Worm (Caenorhabditis elegans): Measurements from ENCODE around the gene srd-64.

The srd-64 gene

DNA sequence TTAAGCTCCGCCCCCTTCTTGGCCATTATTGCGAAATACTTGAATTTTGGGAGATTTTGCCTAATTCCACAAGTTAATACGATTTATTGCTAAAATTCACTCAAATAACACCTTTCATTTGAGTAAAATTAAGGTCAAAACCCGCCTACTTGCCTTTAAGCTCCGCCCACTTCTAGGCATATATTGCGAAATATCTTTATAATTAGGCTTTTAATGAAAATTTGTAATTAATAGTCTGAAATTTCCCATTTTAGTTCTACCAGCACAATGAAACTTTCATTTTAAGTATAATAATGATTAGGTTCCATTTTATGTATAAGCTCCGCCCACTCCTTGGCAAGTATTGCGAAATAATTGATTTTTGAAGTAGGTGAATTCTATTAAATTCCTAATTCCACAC lies 20.1 kb downstream of the srd-64 start:
- TF ChIP-seq lsy-2 (tag; optimal IDR thresholded peaks at IDR 0.05) (no peak), elt-1 (tag; optimal IDR thresholded peaks at IDR 0.05) (no peak), nhr-12 (tag; optimal IDR thresholded peaks at IDR 0.05) (no peak), elt-3 (tag; optimal IDR thresholded peaks at IDR 0.05) (no peak), lin-11 (tag; optimal IDR thresholded peaks at IDR 0.05) (no peak), Y55F3AM.14 (GFP tag; optimal IDR thresholded peaks at IDR 0.05) (no peak), ama-1 (optimal IDR thresholded peaks at IDR 0.05) (no peak), zag-1 (tag; optimal IDR thresholded peaks at IDR 0.05) (no peak), nhr-6 (tag; optimal IDR thresholded peaks at IDR 0.05) (no peak), peb-1 (tag; optimal IDR thresholded peaks at IDR 0.05) (no peak), unc-39 (tag; optimal IDR thresholded peaks at IDR 0.05) (no peak), unc-62 (GFP tag; optimal IDR thresholded peaks at IDR 0.05) (no peak), dmd-4 (tag; optimal IDR thresholded peaks at IDR 0.05) (no peak), crh-2 (tag; optimal IDR thresholded peaks at IDR 0.05) (no peak), mbf-1 (tag; optimal IDR thresholded peaks at IDR 0.05) (no peak)

DNA sequence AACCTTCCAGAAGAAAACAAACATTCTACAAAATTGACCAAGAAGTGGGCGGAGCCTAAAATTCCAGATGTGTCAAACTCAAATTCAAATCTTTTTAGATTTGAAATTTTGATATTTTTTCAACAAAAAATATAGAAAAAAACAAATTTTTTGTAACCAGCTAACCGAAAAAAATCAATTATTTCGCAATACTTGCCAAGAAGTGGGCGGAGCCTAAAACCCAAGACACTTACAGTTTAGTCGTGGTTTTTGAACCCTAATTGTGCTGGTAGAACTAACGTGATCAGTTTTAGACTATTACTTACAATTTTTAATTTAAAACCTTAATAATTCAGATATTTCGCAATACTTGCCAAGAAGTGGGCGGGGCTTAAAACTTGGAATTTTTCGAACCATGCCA lies 21.6 kb downstream of the srd-64 start:
- no peak for TF ChIP-seq ceh-82 (tag; optimal IDR thresholded peaks at IDR 0.05)
- TF ChIP-seq elt-1 (tag; optimal IDR thresholded peaks at IDR 0.05): no peak
- no peak for TF ChIP-seq egl-27 (tag; optimal IDR thresholded peaks at IDR 0.05)
- no peak for TF ChIP-seq ztf-11 (tag; optimal IDR thresholded peaks at IDR 0.05)
- TF ChIP-seq aly-2 (tag; optimal IDR thresholded peaks at IDR 0.05): no peak
- TF ChIP-seq nhr-11 (tag; optimal IDR thresholded peaks at IDR 0.05): no peak
- TF ChIP-seq C34F6.9 (tag; optimal IDR thresholded peaks at IDR 0.05): no peak
- no peak for TF ChIP-seq dmd-4 (tag; optimal IDR thresholded peaks at IDR 0.05)
- no peak for TF ChIP-seq nhr-129 (tag; optimal IDR thresholded peaks at IDR 0.05)
- TF ChIP-seq elt-3 (tag; optimal IDR thresholded peaks at IDR 0.05): no peak
- no peak for TF ChIP-seq R02D3.7 (tag; optimal IDR thresholded peaks at IDR 0.05)
- TF ChIP-seq F13H6.1 (tag; optimal IDR thresholded peaks at IDR 0.05): no peak
- TF ChIP-seq fos-1 (tag; optimal IDR thresholded peaks at IDR 0.05): no peak
- no peak for TF ChIP-seq nhr-237 (tag; optimal IDR thresholded peaks at IDR 0.05)
- no peak for TF ChIP-seq unc-62 (GFP tag; optimal IDR thresholded peaks at IDR 0.05)
- no peak for TF ChIP-seq zag-1 (tag; optimal IDR thresholded peaks at IDR 0.05)
- no peak for TF ChIP-seq ztf-1 (GFP tag; conservative IDR thresholded peaks at IDR 0.05)
- TF ChIP-seq blmp-1 (tag; optimal IDR thresholded peaks at IDR 0.05; ENCODE audit: insufficient read depth): no peak
- no peak for TF ChIP-seq nhr-21 (tag; optimal IDR thresholded peaks at IDR 0.05)
- TF ChIP-seq lin-39 (tag; optimal IDR thresholded peaks at IDR 0.05): no peak

DNA sequence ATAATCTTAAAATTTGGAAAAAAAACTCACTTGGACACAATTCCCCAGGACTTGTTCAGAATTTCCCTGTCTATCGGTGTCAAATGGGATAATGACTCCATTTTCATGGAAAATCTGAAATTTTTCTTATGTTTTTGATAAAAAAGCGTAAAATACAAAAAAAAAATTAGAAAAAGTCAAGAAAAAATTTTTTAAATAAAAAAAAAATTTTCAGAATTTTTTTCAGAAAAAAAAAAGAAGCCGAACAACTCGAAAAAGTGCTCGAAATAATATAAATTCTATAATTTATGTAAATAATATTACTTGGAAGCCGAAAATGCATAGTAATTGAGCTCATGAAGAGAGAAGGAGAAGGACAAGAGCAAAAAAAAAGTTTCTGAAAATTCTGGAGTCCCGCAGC lies 26.4 kb downstream of the srd-64 start, which contains the start of gene glb-30:
Gene glb-30 (minus strand): TSS at position 101 of the 400 bp plus-strand sequence.
- no peak for TF ChIP-seq gmeb-1 (tag; optimal IDR thresholded peaks at IDR 0.05)
- no peak for TF ChIP-seq skn-1 (tag; optimal IDR thresholded peaks at IDR 0.05)
- no peak for TF ChIP-seq mbf-1 (tag; optimal IDR thresholded peaks at IDR 0.05)
- TF ChIP-seq nhr-12 (tag; optimal IDR thresholded peaks at IDR 0.05): no peak
- no peak for TF ChIP-seq elt-1 (tag; optimal IDR thresholded peaks at IDR 0.05)
- no peak for TF ChIP-seq fos-1 (tag; optimal IDR thresholded peaks at IDR 0.05)
- no peak for TF ChIP-seq ceh-16 (tag; optimal IDR thresholded peaks at IDR 0.05)
- no peak for TF ChIP-seq aly-2 (tag; optimal IDR thresholded peaks at IDR 0.05)
- TF ChIP-seq blmp-1 (tag; optimal IDR thresholded peaks at IDR 0.05; ENCODE audit: insufficient read depth): no peak
- TF ChIP-seq nhr-23 (tag; optimal IDR thresholded peaks at IDR 0.05): no peak
- no peak for TF ChIP-seq R02D3.7 (tag; optimal IDR thresholded peaks at IDR 0.05)
- no peak for TF ChIP-seq ZK546.5 (tag; optimal IDR thresholded peaks at IDR 0.05)
- no peak for TF ChIP-seq nhr-25 (tag; optimal IDR thresholded peaks at IDR 0.05)
- TF ChIP-seq C34F6.9 (tag; optimal IDR thresholded peaks at IDR 0.05): no peak
- TF ChIP-seq ztf-1 (GFP tag; conservative IDR thresholded peaks at IDR 0.05): no peak
- no peak for TF ChIP-seq zag-1 (tag; optimal IDR thresholded peaks at IDR 0.05)

DNA sequence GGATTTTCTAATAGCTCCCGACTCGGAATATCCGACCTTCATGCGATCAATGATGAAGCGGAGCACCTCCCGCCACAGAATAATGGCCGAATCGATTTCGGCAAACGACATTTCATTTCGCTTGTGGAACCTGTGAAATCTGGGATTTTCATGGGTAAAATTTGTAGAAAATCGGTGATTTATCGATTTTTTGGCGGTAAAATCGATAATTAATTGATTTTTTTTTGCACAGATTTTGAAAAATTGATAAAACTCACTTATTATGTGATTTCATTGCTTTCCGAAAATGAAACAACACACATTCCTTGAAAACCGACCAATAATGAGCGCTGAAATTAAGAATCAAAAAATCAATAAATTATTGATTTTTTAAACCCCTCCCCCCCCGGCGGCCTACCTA lies 28.0 kb downstream of the srd-64 start:
- TF ChIP-seq nhr-77 (tag; optimal IDR thresholded peaks at IDR 0.05) (no peak), dmd-4 (tag; optimal IDR thresholded peaks at IDR 0.05) (no peak), lsy-2 (tag; optimal IDR thresholded peaks at IDR 0.05) (no peak), zag-1 (tag; optimal IDR thresholded peaks at IDR 0.05) (no peak), mdl-1 (tag; optimal IDR thresholded peaks at IDR 0.05) (no peak), snpc-4 (tag; optimal IDR thresholded peaks at IDR 0.05) (no peak), nhr-21 (tag; optimal IDR thresholded peaks at IDR 0.05) (no peak), blmp-1 (tag; optimal IDR thresholded peaks at IDR 0.05; ENCODE audit: insufficient read depth) (no peak), crh-2 (tag; optimal IDR thresholded peaks at IDR 0.05) (no peak)
